Fruit fly (Drosophila melanogaster) whole organism, embryonic: ENCODE data around the gene CG10874.

Source experiments
- Abd-B ChIP-seq: fragments of 200-800 bp; sonication (Bioruptor generic); optimal IDR thresholded peaks from 2 replicates; lab custom pipeline; 2018; ENCODE audit warnings: missing biosample characterization, mild to moderate bottlenecking, missing genetic modification characterization, moderate library complexity
- B-H2 ChIP-seq: fragments of 200-800 bp; sonication (Bioruptor generic); optimal IDR thresholded peaks from 2 replicates; lab custom pipeline; 2018; ENCODE audit warnings: missing biosample characterization, mild to moderate bottlenecking, missing genetic modification characterization
- CG1024 ChIP-seq: fragments of 200-800 bp; sonication (Bioruptor generic); IDR thresholded peaks from 2 replicates; pipeline ENCODE4 v1.3.6; 2022; ENCODE audit warnings: missing biosample characterization, missing genetic modification characterization
- CG12391 ChIP-seq: fragments of 200-800 bp; sonication (Bioruptor generic); optimal IDR thresholded peaks from 3 replicates; lab custom pipeline; 2018; ENCODE audit warnings: missing biosample characterization, mild to moderate bottlenecking, missing genetic modification characterization, moderate library complexity
- CG12744 ChIP-seq: fragments of 200-800 bp; sonication (Bioruptor generic); optimal IDR thresholded peaks from 2 replicates; lab custom pipeline; 2016; ENCODE audit warnings: missing biosample characterization, missing genetic modification characterization
- CG15601 ChIP-seq: fragments of 200-800 bp; sonication (Bioruptor generic); optimal IDR thresholded peaks from 3 replicates; lab custom pipeline; 2019; ENCODE audit warnings: missing biosample characterization, mild to moderate bottlenecking, missing genetic modification characterization, moderate library complexity
- CG17328 ChIP-seq: fragments of 200-800 bp; sonication (Bioruptor generic); IDR thresholded peaks from 2 replicates; pipeline ENCODE4 v1.3.6; 2022; ENCODE audit warnings: missing biosample characterization, missing genetic modification characterization
- CG2116 ChIP-seq: fragments of 200-800 bp; sonication (Bioruptor generic); optimal IDR thresholded peaks from 3 replicates; lab custom pipeline; 2018; ENCODE audit warnings: missing biosample characterization, mild to moderate bottlenecking, missing genetic modification characterization
- CG2199 ChIP-seq: fragments of 200-800 bp; sonication (Bioruptor generic); IDR thresholded peaks from 3 replicates; pipeline ENCODE4 v1.3.6; 2022; ENCODE audit warnings: missing biosample characterization, missing genetic modification characterization
- CG2712 ChIP-seq: fragments of 200-800 bp; optimal IDR thresholded peaks from 3 replicates; lab custom pipeline; 2019; ENCODE audit warnings: missing biosample characterization, mild to moderate bottlenecking, missing genetic modification characterization, moderate library complexity
- CG30020 ChIP-seq: fragments of 200-800 bp; optimal IDR thresholded peaks from 2 replicates; lab custom pipeline; 2019; ENCODE audit warnings: missing biosample characterization, mild to moderate bottlenecking, missing genetic modification characterization, moderate library complexity
- CG4617 ChIP-seq: fragments of 200-800 bp; sonication (Bioruptor generic); optimal IDR thresholded peaks from 3 replicates; lab custom pipeline; 2016; ENCODE audit warnings: missing biosample characterization, missing genetic modification characterization, borderline replicate concordance
- CG7963 ChIP-seq: fragments of 200-800 bp; sonication (Bioruptor generic); IDR thresholded peaks from 3 replicates; pipeline ENCODE4 v1.3.6; 2022; ENCODE audit warnings: missing biosample characterization, missing genetic modification characterization; ENCODE audit not compliant: partially characterized antibody
- CG8290 ChIP-seq, 3 experiments: fragments of 200-800 bp; sonication (Bioruptor generic); optimal IDR thresholded peaks; 2 replicates each; lab custom pipeline; 2016 to 2019; ENCODE audit warnings: missing biosample characterization in 3 of 3, missing genetic modification characterization in 3 of 3, mild to moderate bottlenecking in 2 of 3, moderate library complexity in 1 of 3
- CG9727 ChIP-seq: fragments of 200-800 bp; sonication (Bioruptor generic); optimal IDR thresholded peaks from 3 replicates; lab custom pipeline; 2017; ENCODE audit warnings: missing biosample characterization, mild to moderate bottlenecking, missing genetic modification characterization
- CoRest ChIP-seq: fragments of 200-800 bp; sonication (Bioruptor generic); optimal IDR thresholded peaks from 3 replicates; lab custom pipeline; 2018; ENCODE audit warnings: missing biosample characterization, mild to moderate bottlenecking, missing genetic modification characterization, moderate library complexity
- CrebB ChIP-seq: fragments of 200-800 bp; sonication (Bioruptor generic); optimal IDR thresholded peaks from 3 replicates; lab custom pipeline; 2018; ENCODE audit warnings: missing biosample characterization, mild to moderate bottlenecking, missing genetic modification characterization
- Dip3 ChIP-seq: fragments of 200-800 bp; sonication (Bioruptor generic); optimal IDR thresholded peaks from 3 replicates; lab custom pipeline; 2016; ENCODE audit warnings: missing biosample characterization, missing genetic modification characterization
- E2f2 ChIP-seq: fragments of 200-800 bp; sonication (Bioruptor generic); IDR thresholded peaks from 2 replicates; pipeline ENCODE4 v1.3.6; 2022; ENCODE audit warnings: missing biosample characterization, missing genetic modification characterization
- Ets97D ChIP-seq: fragments of 200-800 bp; sonication (Bioruptor generic); optimal IDR thresholded peaks from 3 replicates; lab custom pipeline; 2016; ENCODE audit warnings: missing biosample characterization, missing genetic modification characterization
- HmgZ ChIP-seq: fragments of 200-800 bp; sonication (Bioruptor generic); optimal IDR thresholded peaks from 2 replicates; lab custom pipeline; 2018; ENCODE audit warnings: missing biosample characterization, mild to moderate bottlenecking, missing genetic modification characterization
- Lhr ChIP-seq: fragments of 200-800 bp; sonication (Bioruptor generic); optimal IDR thresholded peaks from 3 replicates; lab custom pipeline; 2017; ENCODE audit warnings: mild to moderate bottlenecking, missing biosample characterization, missing genetic modification reagents, missing genetic modification characterization
- Med ChIP-seq: fragments of 200-800 bp; sonication (Bioruptor generic); peaks from one replicate; lab custom pipeline; 2016; ENCODE audit warnings: missing biosample characterization, missing genetic modification characterization, mild to moderate bottlenecking, inconsistent platforms, moderate library complexity
- Myb ChIP-seq: fragments of 200-800 bp; sonication (Bioruptor generic); optimal IDR thresholded peaks from 2 replicates; lab custom pipeline; 2016; ENCODE audit warnings: missing biosample characterization, missing genetic modification characterization
- Neu2 ChIP-seq: fragments of 200-800 bp; sonication (Bioruptor generic); optimal IDR thresholded peaks from 3 replicates; lab custom pipeline; 2016; ENCODE audit warnings: missing biosample characterization, missing genetic modification characterization, borderline replicate concordance
- Nf-YC ChIP-seq: fragments of 200-800 bp; optimal IDR thresholded peaks from 3 replicates; lab custom pipeline; 2019; ENCODE audit warnings: missing biosample characterization, mild to moderate bottlenecking, missing genetic modification characterization, moderate library complexity
- NfI ChIP-seq: fragments of 200-800 bp; sonication (Bioruptor generic); optimal IDR thresholded peaks from 3 replicates; lab custom pipeline; 2018; ENCODE audit warnings: missing biosample characterization, mild to moderate bottlenecking, missing genetic modification characterization, moderate library complexity
- Sin3A ChIP-seq: fragments of >200 bp; optimal IDR thresholded peaks from 2 replicates; lab custom pipeline; 2018
- Sry-δ ChIP-seq: fragments of 200-800 bp; sonication (Bioruptor generic); optimal IDR thresholded peaks from 2 replicates; lab custom pipeline; 2016; ENCODE audit warnings: missing biosample characterization, missing genetic modification characterization
- Ssrp ChIP-seq: fragments of 200-800 bp; sonication (Bioruptor generic); optimal IDR thresholded peaks from 2 replicates; lab custom pipeline; 2018; ENCODE audit warnings: missing biosample characterization, mild to moderate bottlenecking, missing genetic modification characterization, moderate library complexity
- YL-1 ChIP-seq: fragments of 200-800 bp; sonication (Bioruptor generic); optimal IDR thresholded peaks from 3 replicates; lab custom pipeline; 2017; ENCODE audit warnings: missing biosample characterization, mild to moderate bottlenecking, missing genetic modification characterization
- abd-A ChIP-seq: fragments of 200-800 bp; sonication (Bioruptor generic); optimal IDR thresholded peaks from 3 replicates; lab custom pipeline; 2019; ENCODE audit warnings: missing biosample characterization, mild to moderate bottlenecking, missing genetic modification characterization, moderate library complexity
- cwo ChIP-seq: fragments of 200-800 bp; sonication (Bioruptor generic); optimal IDR thresholded peaks from 3 replicates; lab custom pipeline; 2017; ENCODE audit warnings: missing biosample characterization, missing genetic modification characterization, mild to moderate bottlenecking, moderate library complexity, missing genetic modification reagents
- dm ChIP-seq: fragments of 200-800 bp; sonication (Bioruptor generic); optimal IDR thresholded peaks from 3 replicates; lab custom pipeline; 2016; ENCODE audit warnings: missing biosample characterization, missing genetic modification characterization
- esg ChIP-seq: fragments of 200-800 bp; sonication (Bioruptor generic); conservative IDR thresholded peaks from 2 replicates; pipeline ENCODE4 v1.3.6; 2022; ENCODE audit warnings: missing biosample characterization, missing genetic modification characterization
- gce ChIP-seq: fragments of 200-800 bp; sonication (Bioruptor generic); IDR thresholded peaks from 3 replicates; pipeline ENCODE4 v1.3.6; 2022; ENCODE audit warnings: missing biosample characterization, missing genetic modification characterization
- gem ChIP-seq: fragments of 200-800 bp; sonication (Bioruptor generic); optimal IDR thresholded peaks from 2 replicates; lab custom pipeline; 2019; ENCODE audit warnings: missing biosample characterization, mild to moderate bottlenecking, missing genetic modification characterization, moderate library complexity
- gt ChIP-seq: fragments of 200-800 bp; sonication (Bioruptor generic); IDR thresholded peaks from 2 replicates; pipeline ENCODE4 v1.3.6; 2022; ENCODE audit warnings: missing biosample characterization, missing genetic modification characterization
- hkb ChIP-seq, 2 experiments: fragments of 200-800 bp in 1 of 2; fragments of >200 bp in 1 of 2; sonication (Bioruptor generic) in 1 of 2; IDR thresholded peaks in 1 of 2; optimal IDR thresholded peaks in 1 of 2; 2 replicates each; pipeline versions ENCODE4 v1.3.6 to Lab custom; 2017 to 2022; ENCODE audit warnings: missing biosample characterization in 1 of 2, missing genetic modification characterization in 1 of 2
- insv ChIP-seq, 2 experiments: fragments of 200-800 bp; sonication (Bioruptor generic); optimal IDR thresholded peaks; 3 replicates each; lab custom pipeline; 2016 to 2018; ENCODE audit warnings: missing biosample characterization in 2 of 2, missing genetic modification characterization in 2 of 2
- pan ChIP-seq, 4 experiments: fragments of >200 bp in 3 of 4; fragments of 200-800 bp in 1 of 4; sonication (Bioruptor generic) in 1 of 4; optimal IDR thresholded peaks in 3 of 4; IDR thresholded peaks in 1 of 4; 2 replicates each; pipeline versions ENCODE4 v1.3.6 to Lab custom; 2017 to 2022; ENCODE audit warnings: missing biosample characterization in 2 of 4, missing genetic modification characterization in 2 of 4, mixed read lengths in 1 of 4
- phol ChIP-seq: fragments of 200-800 bp; sonication (Bioruptor generic); optimal IDR thresholded peaks from 3 replicates; lab custom pipeline; 2018; ENCODE audit warnings: missing biosample characterization, mild to moderate bottlenecking, missing genetic modification characterization, moderate library complexity
- pzg ChIP-seq: fragments of 200-800 bp; sonication (Bioruptor generic); optimal IDR thresholded peaks from 3 replicates; lab custom pipeline; 2018; ENCODE audit warnings: missing biosample characterization, mild to moderate bottlenecking, missing genetic modification characterization, moderate library complexity
- sens ChIP-seq: fragments of 200-800 bp; sonication (Bioruptor generic); peaks from one replicate; lab custom pipeline; 2016; ENCODE audit warnings: missing biosample characterization, missing genetic modification characterization
- sima ChIP-seq: fragments of 200-800 bp; sonication (Bioruptor generic); optimal IDR thresholded peaks from 2 replicates; lab custom pipeline; 2016; ENCODE audit warnings: missing biosample characterization, missing genetic modification characterization
- sna ChIP-seq: fragments of 200-800 bp; sonication (Bioruptor generic); IDR thresholded peaks from 2 replicates; pipeline ENCODE4 v1.3.6; 2022; ENCODE audit warnings: missing biosample characterization, missing genetic modification characterization; ENCODE audit not compliant: partially characterized antibody
- stwl ChIP-seq: fragments of 200-800 bp; sonication (Bioruptor generic); optimal IDR thresholded peaks from 3 replicates; lab custom pipeline; 2018; ENCODE audit warnings: missing biosample characterization, mild to moderate bottlenecking, missing genetic modification characterization, moderate library complexity
- tin ChIP-seq: fragments of 200-800 bp; sonication (Bioruptor generic); optimal IDR thresholded peaks from 3 replicates; lab custom pipeline; 2016; ENCODE audit warnings: missing biosample characterization, missing genetic modification characterization
- ttk ChIP-seq: fragments of 200-800 bp; sonication (Bioruptor generic); IDR thresholded peaks from 2 replicates; pipeline ENCODE4 v2.1.2; 2022; ENCODE audit warnings: missing biosample characterization, missing genetic modification characterization

CG10874 gene

dm6 chr2L:2192123-2192601 lies at the start of gene CG10874 (continued):
- TF ChIP-seq CG8290 (GFP tag; optimal IDR thresholded peaks at IDR 0.05; lab: Kevin White, UChicago) (peak; percentile 23), CG8290 (tag; optimal IDR thresholded peaks at IDR 0.05; lab: Kevin White, UChicago) (peak in 1 of 2 experiments; percentile 62), YL-1 (GFP tag; lab: Kevin White, UChicago) (peak; percentile 88), CG1024 (no peak), dm (GFP tag; lab: Kevin White, UChicago) (no peak), pan (optimal IDR thresholded peaks at IDR 0.05; lab: Kevin White, UChicago) (no peak), pan (GFP tag; optimal IDR thresholded peaks at IDR 0.05 in 1 of 2, IDR thresholded peaks at IDR 0.05 in 1 of 2) (no peak), CrebB (tag; lab: Kevin White, UChicago) (peak; percentile 14), Nf-YC (tag; lab: Kevin White, UChicago) (peak; percentile 40), cwo (no peak), CG2712 (tag; lab: Kevin White, UChicago) (peak; percentile 52), Dip3 (GFP tag; lab: Kevin White, UChicago) (no peak), esg (GFP tag; lab: Robert Waterston, UW) (no peak), E2f2 (GFP tag; lab: Robert Waterston, UW) (no peak), CG30020 (tag; lab: Kevin White, UChicago) (peak; percentile 17), CG17328 (no peak), CG12391 (tag; lab: Kevin White, UChicago) (peak; percentile 10), HmgZ (tag; lab: Kevin White, UChicago) (peak; percentile 60), CG9727 (peak; percentile 1), stwl (tag; lab: Kevin White, UChicago) (peak; percentile 56), CG15601 (tag; lab: Kevin White, UChicago) (peak; percentile 8), abd-A (peak; percentile 57), Sry-δ (GFP tag; lab: Kevin White, UChicago) (peak; percentile 71), Ssrp (tag; lab: Kevin White, UChicago) (no peak), Myb (GFP tag; lab: Kevin White, UChicago) (peak; percentile 88), sna (GFP tag; lab: Robert Waterston, UW) (no peak), hkb (optimal IDR thresholded peaks at IDR 0.05; lab: Kevin White, UChicago) (peak; percentile 58), hkb (GFP tag; IDR thresholded peaks at IDR 0.05; lab: Robert Waterston, UW) (no peak), CoRest (tag; lab: Kevin White, UChicago) (peak; percentile 37), ttk (GFP tag; lab: Robert Waterston, UW) (no peak), Ets97D (GFP tag; lab: Kevin White, UChicago) (peak; percentile 78), gce (GFP tag; lab: Robert Waterston, UW) (no peak), pzg (GFP tag; lab: Kevin White, UChicago) (peak; percentile 98), Neu2 (GFP tag; lab: Kevin White, UChicago) (no peak), insv (GFP tag; optimal IDR thresholded peaks at IDR 0.05; lab: Kevin White, UChicago) (peak in 1 of 2 experiments; percentile 6), sens (GFP tag; lab: Kevin White, UChicago) (peak; percentile 65), Lhr (peak; percentile 77), B-H2 (peak; percentile 61), NfI (GFP tag; lab: Kevin White, UChicago) (peak; percentile 31), CG2116 (GFP tag; lab: Kevin White, UChicago) (peak; percentile 70), CG2199 (no peak), Med (GFP tag; lab: Kevin White, UChicago) (peak; percentile 74), Sin3A (lab: Kevin White, UChicago) (peak; percentile 70), phol (peak; percentile 51), CG7963 (no peak), sima (no peak), CG4617 (GFP tag; lab: Kevin White, UChicago) (peak; percentile 82), gt (no peak), Abd-B (GFP tag; lab: Kevin White, UChicago) (peak; percentile 58), CG12744 (GFP tag; lab: Kevin White, UChicago) (no peak), tin (GFP tag; lab: Kevin White, UChicago) (no peak), gem (tag; lab: Kevin White, UChicago) (peak; percentile 4)
